Worm (Caenorhabditis elegans): ENCODE results near the gene K10G4.5.

K10G4.5 gene

ce11 chrV:17292740-17293139 is 8.5 kb downstream of the K10G4.5 start:
- TF ChIP-seq nfya-1 (tag; optimal IDR thresholded peaks at IDR 0.05; ENCODE audit: insufficient read depth) (no peak), fkh-2 (tag; optimal IDR thresholded peaks at IDR 0.05) (no peak), fkh-10 (GFP tag; optimal IDR thresholded peaks at IDR 0.05) (no peak), zag-1 (tag; optimal IDR thresholded peaks at IDR 0.05) (no peak), jun-1 (tag; optimal IDR thresholded peaks at IDR 0.05) (no peak), nhr-25 (tag; optimal IDR thresholded peaks at IDR 0.05) (no peak), snpc-4 (tag; optimal IDR thresholded peaks at IDR 0.05) (no peak), lsy-12 (tag; optimal IDR thresholded peaks at IDR 0.05) (no peak), nhr-77 (tag; optimal IDR thresholded peaks at IDR 0.05) (no peak), nhr-11 (tag; optimal IDR thresholded peaks at IDR 0.05) (no peak), ceh-28 (tag; optimal IDR thresholded peaks at IDR 0.05) (no peak), lin-15B (tag; optimal IDR thresholded peaks at IDR 0.05) (no peak), skn-1 (tag; optimal IDR thresholded peaks at IDR 0.05) (no peak), mdl-1 (tag; optimal IDR thresholded peaks at IDR 0.05) (no peak), elt-1 (tag; optimal IDR thresholded peaks at IDR 0.05) (no peak), ceh-9 (tag; optimal IDR thresholded peaks at IDR 0.05) (no peak), unc-62 (GFP tag; optimal IDR thresholded peaks at IDR 0.05) (no peak)

- TF ChIP-seq fkh-10 (GFP tag; optimal IDR thresholded peaks at IDR 0.05): no peak
- no peak for TF ChIP-seq unc-39 (tag; optimal IDR thresholded peaks at IDR 0.05)
- no peak for TF ChIP-seq ceh-9 (tag; optimal IDR thresholded peaks at IDR 0.05)
- TF ChIP-seq ceh-28 (tag; optimal IDR thresholded peaks at IDR 0.05): no peak
- TF ChIP-seq nhr-237 (tag; optimal IDR thresholded peaks at IDR 0.05): no peak
- TF ChIP-seq nhr-43 (tag; optimal IDR thresholded peaks at IDR 0.05; ENCODE audit: poor library complexity, severe bottlenecking): no peak
- TF ChIP-seq egl-5 (tag; optimal IDR thresholded peaks at IDR 0.05): no peak
- TF ChIP-seq pqm-1 (tag; optimal IDR thresholded peaks at IDR 0.05): no peak
- TF ChIP-seq ztf-11 (tag; optimal IDR thresholded peaks at IDR 0.05): no peak
- no peak for TF ChIP-seq unc-62 (GFP tag; optimal IDR thresholded peaks at IDR 0.05)
- no peak for TF ChIP-seq eor-1 (tag; optimal IDR thresholded peaks at IDR 0.05)
- no peak for TF ChIP-seq nfya-1 (tag; optimal IDR thresholded peaks at IDR 0.05; ENCODE audit: insufficient read depth)
- TF ChIP-seq nhr-28 (tag; optimal IDR thresholded peaks at IDR 0.05): no peak
- no peak for TF ChIP-seq nhr-76 (tag; optimal IDR thresholded peaks at IDR 0.05)
- TF ChIP-seq snpc-4 (tag; optimal IDR thresholded peaks at IDR 0.05): no peak
These were observed 17.1 kb downstream of the K10G4.5 start for ce11 chrV:17284159-17284558.

- no peak for TF ChIP-seq R02D3.7 (tag; optimal IDR thresholded peaks at IDR 0.05)
- no peak for TF ChIP-seq ceh-9 (tag; optimal IDR thresholded peaks at IDR 0.05)
- no peak for TF ChIP-seq tbx-2 (tag; optimal IDR thresholded peaks at IDR 0.05)
- no peak for TF ChIP-seq nhr-67 (tag; optimal IDR thresholded peaks at IDR 0.05)
- TF ChIP-seq hmg-11 (tag; optimal IDR thresholded peaks at IDR 0.05): no peak
- no peak for TF ChIP-seq fkh-2 (tag; optimal IDR thresholded peaks at IDR 0.05)
- no peak for TF ChIP-seq ztf-4 (tag; optimal IDR thresholded peaks at IDR 0.05)
- no peak for TF ChIP-seq elt-1 (tag; optimal IDR thresholded peaks at IDR 0.05)
- no peak for TF ChIP-seq egl-5 (tag; optimal IDR thresholded peaks at IDR 0.05)
- TF ChIP-seq nhr-237 (tag; optimal IDR thresholded peaks at IDR 0.05): no peak
- no peak for TF ChIP-seq lsy-12 (tag; optimal IDR thresholded peaks at IDR 0.05)
- TF ChIP-seq fos-1 (tag; optimal IDR thresholded peaks at IDR 0.05): no peak
- TF ChIP-seq ztf-11 (tag; optimal IDR thresholded peaks at IDR 0.05): no peak
- TF ChIP-seq jun-1 (tag; optimal IDR thresholded peaks at IDR 0.05): no peak
- TF ChIP-seq eor-1 (tag; optimal IDR thresholded peaks at IDR 0.05): no peak
- no peak for TF ChIP-seq nhr-11 (tag; optimal IDR thresholded peaks at IDR 0.05)
- no peak for TF ChIP-seq ceh-28 (tag; optimal IDR thresholded peaks at IDR 0.05)
- no peak for TF ChIP-seq ceh-16 (tag; optimal IDR thresholded peaks at IDR 0.05)
These were observed 28.0 kb downstream of the K10G4.5 start, which contains the start of gene K10G4.10 for ce11 chrV:17273249-17273648. Gene K10G4.10 (plus strand): TSS chrV:17273549.

ce11 chrV:17272112-17272511 is 29.2 kb downstream of the K10G4.5 start:
- TF ChIP-seq nhr-67 (tag; optimal IDR thresholded peaks at IDR 0.05) (no peak), ZK546.5 (tag; optimal IDR thresholded peaks at IDR 0.05) (no peak), aly-2 (tag; optimal IDR thresholded peaks at IDR 0.05) (no peak), lin-39 (tag; optimal IDR thresholded peaks at IDR 0.05) (no peak), R02D3.7 (tag; optimal IDR thresholded peaks at IDR 0.05) (no peak), unc-62 (GFP tag; optimal IDR thresholded peaks at IDR 0.05) (no peak), egl-5 (tag; optimal IDR thresholded peaks at IDR 0.05) (no peak), ceh-16 (tag; optimal IDR thresholded peaks at IDR 0.05) (no peak), nhr-43 (tag; optimal IDR thresholded peaks at IDR 0.05; ENCODE audit: poor library complexity, severe bottlenecking) (no peak), daf-12 (tag; optimal IDR thresholded peaks at IDR 0.05) (no peak), mdl-1 (tag; optimal IDR thresholded peaks at IDR 0.05) (no peak), fkh-10 (GFP tag; optimal IDR thresholded peaks at IDR 0.05) (no peak), nhr-23 (tag; optimal IDR thresholded peaks at IDR 0.05) (no peak), mml-1 (tag; optimal IDR thresholded peaks at IDR 0.05) (no peak), nhr-76 (tag; optimal IDR thresholded peaks at IDR 0.05) (no peak), elt-1 (tag; optimal IDR thresholded peaks at IDR 0.05) (no peak), tbx-2 (tag; optimal IDR thresholded peaks at IDR 0.05) (no peak), zag-1 (tag; optimal IDR thresholded peaks at IDR 0.05) (no peak)

All from whole organism, L3 larva.